Fruit fly (Drosophila melanogaster): ENCODE data around the gene Pkcdelta.

Pkcdelta gene

dm6 chrX:12466541-12467240, 34.7 kb downstream of the Pkcdelta start:
- peak; percentile 35 for TF ChIP-seq noc (tag; optimal IDR thresholded peaks at IDR 0.05)

- no peak for TF ChIP-seq noc (tag; optimal IDR thresholded peaks at IDR 0.05)
These were observed 35.2 kb downstream of the Pkcdelta start for dm6 chrX:12467241-12467597.

- no peak for TF ChIP-seq noc (tag; optimal IDR thresholded peaks at IDR 0.05)
These were observed 37.1 kb downstream of the Pkcdelta start for dm6 chrX:12469172-12469571.

- peak; percentile 70 for TF ChIP-seq noc (tag; optimal IDR thresholded peaks at IDR 0.05)
These were observed 37.8 kb downstream of the Pkcdelta start for dm6 chrX:12469778-12470177.

dm6 chrX:12470187-12470931, 38.3 kb downstream of the Pkcdelta start:
- TF ChIP-seq noc (tag; optimal IDR thresholded peaks at IDR 0.05) = peak; percentile 56

dm6 chrX:12471408-12471807, 39.4 kb downstream of the Pkcdelta start:
- no peak for TF ChIP-seq noc (tag; optimal IDR thresholded peaks at IDR 0.05)

- TF ChIP-seq noc (tag; optimal IDR thresholded peaks at IDR 0.05) = peak; percentile 99
These were observed 40.3 kb downstream of the Pkcdelta start for dm6 chrX:12472244-12472736.

- TF ChIP-seq noc (tag; optimal IDR thresholded peaks at IDR 0.05) = peak; percentile 89
These were observed 42.0 kb downstream of the Pkcdelta start for dm6 chrX:12473953-12474468.

- TF ChIP-seq noc (tag; optimal IDR thresholded peaks at IDR 0.05) = peak; percentile 58
These were observed 48.3 kb downstream of the Pkcdelta start for dm6 chrX:12480282-12480681.

dm6 chrX:12486294-12487020, 54.4 kb downstream of the Pkcdelta start, which contains the start of gene Cpr11A:
Gene Cpr11A (plus strand): TSS chrX:12486970.
- TF ChIP-seq noc (tag; optimal IDR thresholded peaks at IDR 0.05) = no peak

- no peak for TF ChIP-seq noc (tag; optimal IDR thresholded peaks at IDR 0.05)
These were observed 55.5 kb downstream of the Pkcdelta start for dm6 chrX:12487485-12487884.

dm6 chrX:12489991-12490390, 58.0 kb downstream of the Pkcdelta start, which contains the start of gene Lsp1alpha:
Gene Lsp1alpha (plus strand): TSS chrX:12490291.
- TF ChIP-seq noc (tag; optimal IDR thresholded peaks at IDR 0.05) = no peak

dm6 chrX:12496497-12496896, 64.5 kb downstream of the Pkcdelta start, which contains the start of gene Mks1:
Gene Mks1 (minus strand): TSS chrX:12496597.
- TF ChIP-seq noc (tag; optimal IDR thresholded peaks at IDR 0.05) = no peak

dm6 chrX:12496930-12497329, 64.9 kb downstream of the Pkcdelta start, which contains the start of gene mdu:
Gene mdu (plus strand): TSS chrX:12497188.
- TF ChIP-seq noc (tag; optimal IDR thresholded peaks at IDR 0.05) = no peak

dm6 chrX:12498101-12498500, 66.1 kb downstream of the Pkcdelta start:
- TF ChIP-seq noc (tag; optimal IDR thresholded peaks at IDR 0.05) = no peak
